Worm (Caenorhabditis elegans) whole organism, L2 larva: Measurements from ENCODE around the gene arrd-18.

ENCODE experiments used
- F13H6.1 ChIP-seq: sonication (generic microtip); optimal IDR thresholded peaks from 2 replicates; lab custom pipeline; 2016; ENCODE audit warnings: missing genetic modification characterization, missing compliant biosample characterization
- R02D3.7 ChIP-seq: fragments of 150-350 bp; optimal IDR thresholded peaks from 2 replicates; lab custom pipeline; 2014; ENCODE audit warnings: missing biosample characterization, missing genetic modification characterization
- Y55F3AM.14 ChIP-seq: fragments of 200-800 bp; sonication (Bioruptor generic); optimal IDR thresholded peaks from 2 replicates; lab custom pipeline; 2018; ENCODE audit warnings: mild to moderate bottlenecking, missing genetic modification characterization, missing compliant biosample characterization
- alr-1 ChIP-seq: fragments of 150-350 bp; optimal IDR thresholded peaks from 2 replicates; lab custom pipeline; 2014; ENCODE audit warnings: missing biosample characterization, missing genetic modification characterization
- ama-1 ChIP-seq: fragments of 150-350 bp; optimal IDR thresholded peaks from 2 replicates; lab custom pipeline; 2018; ENCODE audit warnings: inconsistent platforms
- ceh-16 ChIP-seq: fragments of 150-350 bp; optimal IDR thresholded peaks from 2 replicates; lab custom pipeline; 2014; ENCODE audit warnings: missing biosample characterization, missing genetic modification characterization
- crh-2 ChIP-seq: sonication (generic microtip); optimal IDR thresholded peaks from 2 replicates; lab custom pipeline; 2017; ENCODE audit warnings: missing biosample characterization, missing genetic modification characterization
- elt-1 ChIP-seq: fragments of 150-350 bp; optimal IDR thresholded peaks from 2 replicates; lab custom pipeline; 2014; ENCODE audit warnings: missing biosample characterization, missing genetic modification characterization
- elt-3 ChIP-seq: sonication (generic microtip); optimal IDR thresholded peaks from 2 replicates; lab custom pipeline; 2017; ENCODE audit warnings: missing biosample characterization, missing genetic modification characterization
- fos-1 ChIP-seq: fragments of 150-350 bp; optimal IDR thresholded peaks from 2 replicates; lab custom pipeline; 2014; ENCODE audit warnings: missing biosample characterization, missing genetic modification characterization
- gmeb-1 ChIP-seq: fragments of 150-350 bp; optimal IDR thresholded peaks from 2 replicates; lab custom pipeline; 2014; ENCODE audit warnings: missing biosample characterization, missing genetic modification characterization
- lin-11 ChIP-seq: fragments of 150-350 bp; sonication (generic microtip); optimal IDR thresholded peaks from 2 replicates; lab custom pipeline; 2014; ENCODE audit warnings: missing biosample characterization, missing genetic modification characterization, inconsistent platforms, mixed read lengths
- lin-39 ChIP-seq: fragments of 150-350 bp; optimal IDR thresholded peaks from 2 replicates; lab custom pipeline; 2014; ENCODE audit warnings: missing biosample characterization, missing genetic modification reagents, missing genetic modification characterization
- mab-5 ChIP-seq: fragments of 150-350 bp; optimal IDR thresholded peaks from 2 replicates; lab custom pipeline; 2014; ENCODE audit warnings: missing biosample characterization, missing genetic modification characterization
- mbf-1 ChIP-seq: sonication (generic microtip); optimal IDR thresholded peaks from 2 replicates; lab custom pipeline; 2017; ENCODE audit warnings: missing biosample characterization, missing genetic modification characterization
- mdl-1 ChIP-seq, 2 experiments: fragments of 150-350 bp in 1 of 2; sonication (generic microtip) in 1 of 2; optimal IDR thresholded peaks; 2 replicates each; lab custom pipeline; 2017; ENCODE audit warnings: missing biosample characterization in 2 of 2, missing genetic modification characterization in 2 of 2
- nhr-10 ChIP-seq: sonication (generic microtip); optimal IDR thresholded peaks from 2 replicates; lab custom pipeline; 2017; ENCODE audit warnings: missing biosample characterization, missing genetic modification characterization
- nhr-11 ChIP-seq: fragments of 150-350 bp; optimal IDR thresholded peaks from 2 replicates; lab custom pipeline; 2014; ENCODE audit warnings: missing biosample characterization, missing genetic modification characterization
- nhr-12 ChIP-seq: fragments of 150-350 bp; optimal IDR thresholded peaks from 2 replicates; lab custom pipeline; 2014; ENCODE audit warnings: missing biosample characterization, missing genetic modification characterization
- nhr-21 ChIP-seq: fragments of 150-350 bp; optimal IDR thresholded peaks from 2 replicates; lab custom pipeline; 2014; ENCODE audit warnings: missing biosample characterization, missing genetic modification characterization
- nhr-23 ChIP-seq: fragments of 150-350 bp; optimal IDR thresholded peaks from 2 replicates; lab custom pipeline; 2014; ENCODE audit warnings: missing biosample characterization, missing genetic modification reagents, missing genetic modification characterization
- nhr-237 ChIP-seq: fragments of 150-350 bp; optimal IDR thresholded peaks from 2 replicates; lab custom pipeline; 2014; ENCODE audit warnings: missing biosample characterization, missing genetic modification characterization
- nhr-6 ChIP-seq: fragments of 150-350 bp; optimal IDR thresholded peaks from 2 replicates; lab custom pipeline; 2014; ENCODE audit warnings: missing biosample characterization, missing genetic modification characterization
- nhr-77 ChIP-seq: fragments of 150-350 bp; optimal IDR thresholded peaks from 2 replicates; lab custom pipeline; 2014; ENCODE audit warnings: missing biosample characterization, missing genetic modification characterization
- peb-1 ChIP-seq: fragments of 150-350 bp; optimal IDR thresholded peaks from 2 replicates; lab custom pipeline; 2014; ENCODE audit warnings: missing biosample characterization, missing genetic modification characterization
- sem-4 ChIP-seq: fragments of 150-350 bp; optimal IDR thresholded peaks from 2 replicates; lab custom pipeline; 2014; ENCODE audit warnings: missing biosample characterization, missing genetic modification reagents, missing genetic modification characterization
- skn-1 ChIP-seq: sonication (generic microtip); optimal IDR thresholded peaks from 2 replicates; lab custom pipeline; 2017; ENCODE audit warnings: missing biosample characterization, missing genetic modification characterization
- sma-9 ChIP-seq, 2 experiments: fragments of 150-350 bp in 1 of 2; sonication (generic microtip) in 1 of 2; optimal IDR thresholded peaks; 2 replicates each; lab custom pipeline; 2014 to 2016; ENCODE audit warnings: missing genetic modification characterization in 2 of 2, mild to moderate bottlenecking in 1 of 2, missing biosample characterization in 1 of 2, missing compliant biosample characterization in 1 of 2, missing genetic modification reagents in 1 of 2, moderate library complexity in 1 of 2
- snpc-4 ChIP-seq: fragments of 150-350 bp; optimal IDR thresholded peaks from 2 replicates; lab custom pipeline; 2014; ENCODE audit warnings: missing biosample characterization, missing genetic modification characterization
- unc-39 ChIP-seq: fragments of 150-350 bp; optimal IDR thresholded peaks from 2 replicates; lab custom pipeline; 2014; ENCODE audit warnings: missing biosample characterization, missing genetic modification characterization
- unc-55 ChIP-seq: fragments of 150-350 bp; sonication (generic microtip); optimal IDR thresholded peaks from 3 replicates; lab custom pipeline; 2014; ENCODE audit warnings: missing biosample characterization, missing genetic modification reagents, missing genetic modification characterization
- unc-62 ChIP-seq: fragments of 150-350 bp; optimal IDR thresholded peaks from 2 replicates; lab custom pipeline; 2014; ENCODE audit warnings: missing biosample characterization, missing genetic modification reagents, missing genetic modification characterization
- ztf-1 ChIP-seq: fragments of 200-800 bp; sonication (Bioruptor generic); conservative IDR thresholded peaks from 2 replicates; pipeline ENCODE4 v1.3.6; 2022; ENCODE audit warnings: missing genetic modification characterization, missing compliant biosample characterization
- ztf-4 ChIP-seq: fragments of 150-350 bp; optimal IDR thresholded peaks from 2 replicates; lab custom pipeline; 2014; ENCODE audit warnings: missing biosample characterization, missing genetic modification characterization

Gene arrd-18

ce11 chrV:3308169-3308568, 3.7 kb downstream of the arrd-18 start, which contains the start of gene srbc-3:
Gene srbc-3, plus strand, starts transcription at chrV:3308469.
- TF ChIP-seq Y55F3AM.14 (GFP tag; lab: Kevin White, UChicago) (no peak), ztf-4 (tag; lab: Kevin White, UChicago) (no peak), lin-11 (tag; lab: Kevin White, UChicago) (no peak)

- TF ChIP-seq nhr-10 (tag; lab: Kevin White, UChicago): no peak
- TF ChIP-seq elt-1: no peak
- TF ChIP-seq elt-3 (tag; lab: Kevin White, UChicago): no peak
- TF ChIP-seq ama-1 (lab: Kevin White, UChicago): no peak
- no peak for TF ChIP-seq ztf-1 (GFP tag; lab: Robert Waterston, UW)
- TF ChIP-seq unc-62: no peak
- no peak for TF ChIP-seq nhr-6 (tag; lab: Kevin White, UChicago)
These were observed 10.0 kb downstream of the arrd-18 start, which contains the start of gene srbc-1 for ce11 chrV:3301898-3302297. Gene srbc-1, minus strand, starts transcription at chrV:3301998.

ce11 chrV:3299437-3299836, 12.5 kb downstream of the arrd-18 start:
- TF ChIP-seq crh-2 (tag; lab: Kevin White, UChicago): no peak
- TF ChIP-seq R02D3.7 (tag; lab: Kevin White, UChicago): no peak
- no peak for TF ChIP-seq nhr-77 (tag; lab: Kevin White, UChicago)
- TF ChIP-seq nhr-12: no peak

ce11 chrV:3297764-3298163, 14.2 kb downstream of the arrd-18 start, which contains the start of gene srx-122:
Gene srx-122, minus strand, starts transcription at chrV:3297864.
- no peak for TF ChIP-seq F13H6.1
- no peak for TF ChIP-seq unc-55 (GFP tag; lab: Kevin White, UChicago)
- no peak for TF ChIP-seq snpc-4 (tag; lab: Kevin White, UChicago)
- TF ChIP-seq mbf-1 (tag; lab: Kevin White, UChicago): no peak

ce11 chrV:3295368-3295767, 16.5 kb downstream of the arrd-18 start:
- TF ChIP-seq lin-39 (tag; lab: Kevin White, UChicago): no peak
- no peak for TF ChIP-seq unc-55 (GFP tag; lab: Kevin White, UChicago)
- TF ChIP-seq nhr-21 (tag; lab: Kevin White, UChicago): no peak
- no peak for TF ChIP-seq snpc-4 (tag; lab: Kevin White, UChicago)
- TF ChIP-seq F13H6.1: no peak
- no peak for TF ChIP-seq Y55F3AM.14 (GFP tag; lab: Kevin White, UChicago)
- no peak for TF ChIP-seq nhr-23 (tag; lab: Kevin White, UChicago)
- TF ChIP-seq ceh-16: no peak
- TF ChIP-seq crh-2 (tag; lab: Kevin White, UChicago): no peak
- no peak for TF ChIP-seq nhr-237 (tag; lab: Kevin White, UChicago)

- no peak for TF ChIP-seq fos-1 (tag; lab: Kevin White, UChicago)
- no peak for TF ChIP-seq unc-55 (GFP tag; lab: Kevin White, UChicago)
- TF ChIP-seq nhr-11: no peak
- TF ChIP-seq mdl-1 (tag; optimal IDR thresholded peaks at IDR 0.05; lab: Kevin White, UChicago): no peak
- no peak for TF ChIP-seq skn-1
- TF ChIP-seq alr-1 (tag; lab: Kevin White, UChicago): no peak
- no peak for TF ChIP-seq sma-9 (GFP tag; optimal IDR thresholded peaks at IDR 0.05; lab: Kevin White, UChicago)
- no peak for TF ChIP-seq sma-9 (tag; optimal IDR thresholded peaks at IDR 0.05; lab: Kevin White, UChicago)
- no peak for TF ChIP-seq nhr-10 (tag; lab: Kevin White, UChicago)
- no peak for TF ChIP-seq unc-39 (tag; lab: Kevin White, UChicago)
- no peak for TF ChIP-seq mab-5
- no peak for TF ChIP-seq snpc-4 (tag; lab: Kevin White, UChicago)
- no peak for TF ChIP-seq gmeb-1 (tag; lab: Kevin White, UChicago)
- no peak for TF ChIP-seq peb-1
- TF ChIP-seq nhr-6 (tag; lab: Kevin White, UChicago): no peak
- TF ChIP-seq sem-4 (tag; lab: Kevin White, UChicago): no peak
These were observed 22.6 kb downstream of the arrd-18 start, which contains the start of gene F35F10.6 for ce11 chrV:3289267-3289666. Gene F35F10.6, minus strand, starts transcription at chrV:3289367.
